Worm (Caenorhabditis elegans) whole organism, early embryonic: ENCODE results near the gene pqn-18.
A peak's percentile ranks its signal among the peaks of the same experiment; 100 is the strongest.

ENCODE experiments used
- B0310.2 ChIP-seq: sonication (generic microtip); optimal IDR thresholded peaks from 2 replicates; lab custom pipeline; 2016; ENCODE audit warnings: mild to moderate bottlenecking, missing genetic modification characterization, missing compliant biosample characterization
- F13C5.2 ChIP-seq: sonication (generic microtip); optimal IDR thresholded peaks from 2 replicates; lab custom pipeline; 2017; ENCODE audit warnings: mild to moderate bottlenecking, missing genetic modification characterization, inconsistent platforms, missing compliant biosample characterization
- aly-1 ChIP-seq: sonication (generic microtip); optimal IDR thresholded peaks from 2 replicates; lab custom pipeline; 2016; ENCODE audit warnings: missing genetic modification characterization, missing compliant biosample characterization
- ama-1 ChIP-seq: fragments of 150-350 bp; optimal IDR thresholded peaks from 2 replicates; lab custom pipeline; 2014
- ceh-13 ChIP-seq: fragments of 200-800 bp; sonication (Bioruptor generic); optimal IDR thresholded peaks from 2 replicates; lab custom pipeline; 2018; ENCODE audit warnings: mild to moderate bottlenecking, missing genetic modification characterization, missing compliant biosample characterization
- ceh-36 ChIP-seq: sonication (generic microtip); optimal IDR thresholded peaks from 2 replicates; lab custom pipeline; 2016; ENCODE audit warnings: missing genetic modification characterization, inconsistent platforms, missing compliant biosample characterization
- ets-7 ChIP-seq: sonication (generic microtip); optimal IDR thresholded peaks from 2 replicates; lab custom pipeline; 2016; ENCODE audit warnings: missing genotype, missing genetic modification characterization, missing compliant biosample characterization
- flt-1 ChIP-seq: fragments of 200-800 bp; sonication (Bioruptor generic); IDR thresholded peaks from 2 replicates; pipeline ENCODE4 v1.3.6; 2022; ENCODE audit warnings: missing genetic modification characterization, missing compliant biosample characterization
- hmbx-1 ChIP-seq: sonication (generic microtip); optimal IDR thresholded peaks from 2 replicates; lab custom pipeline; 2016; ENCODE audit warnings: mild to moderate bottlenecking, missing genetic modification characterization, missing compliant biosample characterization
- hmg-4 ChIP-seq: fragments of 200-800 bp; sonication (Bioruptor generic); optimal IDR thresholded peaks from 2 replicates; lab custom pipeline; 2018; ENCODE audit warnings: mild to moderate bottlenecking, missing genetic modification characterization, missing compliant biosample characterization
- hnd-1 ChIP-seq: sonication (generic microtip); optimal IDR thresholded peaks from 2 replicates; lab custom pipeline; 2016; ENCODE audit warnings: missing genetic modification characterization, missing compliant biosample characterization
- pes-1 ChIP-seq: fragments of 200-800 bp; sonication (Bioruptor generic); IDR thresholded peaks from 2 replicates; pipeline ENCODE4 v1.3.6; 2022; ENCODE audit warnings: missing genetic modification reagents, missing genetic modification characterization, missing compliant biosample characterization
- scrt-1 ChIP-seq: fragments of 200-800 bp; sonication (Bioruptor generic); IDR thresholded peaks from 2 replicates; pipeline ENCODE4 v1.3.6; 2022; ENCODE audit warnings: missing genetic modification characterization, missing compliant biosample characterization
- sea-1 ChIP-seq: fragments of 200-800 bp; sonication (Bioruptor generic); conservative IDR thresholded peaks from 2 replicates; pipeline ENCODE4 v1.3.6; 2022; ENCODE audit warnings: missing genetic modification characterization, missing compliant biosample characterization
- tbx-11 ChIP-seq: fragments of 200-800 bp; sonication (Bioruptor generic); IDR thresholded peaks from 2 replicates; pipeline ENCODE4 v1.3.6; 2022; ENCODE audit warnings: missing genetic modification characterization, missing compliant biosample characterization
- tbx-37 ChIP-seq: fragments of 200-800 bp; sonication (Bioruptor generic); conservative IDR thresholded peaks from 2 replicates; pipeline ENCODE4 v1.3.6; 2022; ENCODE audit warnings: missing genetic modification reagents, missing genetic modification characterization, missing compliant biosample characterization
- tra-4 ChIP-seq: sonication (generic microtip); optimal IDR thresholded peaks from 2 replicates; lab custom pipeline; 2017; ENCODE audit warnings: missing genetic modification characterization, missing compliant biosample characterization

pqn-18 gene

ce11 chrX:12912435-12912834 is 4.8 kb downstream of the pqn-18 start:
- TF ChIP-seq tbx-11 (GFP tag; lab: Robert Waterston, UW) (no peak), hmg-4 (GFP tag; lab: Kevin White, UChicago) (no peak), ets-7 (tag; lab: Kevin White, UChicago) (no peak), scrt-1 (GFP tag; lab: Robert Waterston, UW) (no peak), sea-1 (GFP tag; lab: Robert Waterston, UW) (no peak)

DNA sequence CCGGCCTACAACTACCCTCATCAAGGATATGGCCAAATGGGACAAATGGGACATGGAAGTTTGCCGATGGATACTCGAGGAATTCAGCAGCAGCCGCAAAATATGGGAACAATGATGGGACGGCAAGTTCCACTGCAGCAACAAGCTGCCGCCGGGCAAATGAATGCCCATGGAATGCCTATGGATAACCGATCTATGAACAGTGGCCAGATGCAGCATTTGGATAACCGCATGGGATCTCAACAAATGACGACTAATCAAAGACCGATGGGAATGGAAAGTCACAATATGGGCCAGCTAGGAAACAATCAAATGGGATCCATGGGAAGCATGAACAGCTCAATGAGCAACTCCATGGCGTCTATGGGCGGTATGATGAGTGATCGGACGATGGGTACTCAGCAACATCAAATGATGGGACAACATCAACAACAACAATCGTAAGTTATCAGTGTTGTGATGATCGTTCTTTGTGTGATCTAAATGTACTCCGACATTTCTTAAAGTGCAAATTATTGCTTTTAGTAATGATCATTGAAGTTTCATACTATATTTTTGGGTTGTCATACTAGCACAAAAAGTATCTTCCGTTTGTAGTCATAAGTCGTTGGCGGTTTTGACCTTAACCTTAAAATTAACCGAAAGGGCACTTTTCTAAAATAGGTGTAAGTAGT is 5.9 kb downstream of the pqn-18 start:
- TF ChIP-seq ets-7 (tag; lab: Kevin White, UChicago) (no peak), tbx-37 (GFP tag; lab: Robert Waterston, UW) (no peak), sea-1 (GFP tag; lab: Robert Waterston, UW) (0 out of 2 replicates have a peak, but pooled peaks have one; percentile 37), pes-1 (GFP tag; lab: Robert Waterston, UW) (no peak), B0310.2 (tag; lab: Kevin White, UChicago) (no peak), hnd-1 (tag; lab: Kevin White, UChicago) (no peak), flt-1 (GFP tag; lab: Robert Waterston, UW) (no peak)

DNA sequence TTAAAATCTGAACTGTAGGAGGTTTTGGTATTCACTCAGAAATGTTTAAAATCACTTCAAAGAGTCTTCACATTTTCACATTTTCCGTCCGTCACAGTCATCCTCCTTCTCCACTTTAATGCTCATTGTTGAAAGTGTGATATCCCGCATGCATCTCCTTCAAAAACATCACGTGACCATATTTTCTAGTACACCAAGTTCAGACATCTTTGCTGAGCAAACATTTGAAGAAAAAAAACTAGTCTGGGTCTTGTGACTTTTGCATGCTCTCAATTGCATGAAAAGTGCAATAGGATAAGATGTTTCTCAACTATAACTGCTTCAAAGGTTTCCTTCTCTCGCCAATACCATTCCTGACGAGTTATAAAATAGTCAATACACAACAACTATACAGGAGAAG is 6.6 kb downstream of the pqn-18 start:
- TF ChIP-seq B0310.2 (tag; lab: Kevin White, UChicago) (no peak), flt-1 (GFP tag; lab: Robert Waterston, UW) (no peak), hnd-1 (tag; lab: Kevin White, UChicago) (no peak), scrt-1 (GFP tag; lab: Robert Waterston, UW) (no peak), F13C5.2 (tag; lab: Kevin White, UChicago) (no peak), hmg-4 (GFP tag; lab: Kevin White, UChicago) (no peak), tbx-11 (GFP tag; lab: Robert Waterston, UW) (no peak), hmbx-1 (no peak), ceh-36 (tag; lab: Kevin White, UChicago) (no peak), pes-1 (GFP tag; lab: Robert Waterston, UW) (no peak), ama-1 (lab: Kevin White, UChicago) (no peak), tra-4 (tag; lab: Kevin White, UChicago) (no peak), ceh-13 (GFP tag; lab: Kevin White, UChicago) (no peak)

ce11 chrX:12915058-12915457 is 7.4 kb downstream of the pqn-18 start:
- TF ChIP-seq ceh-36 (tag; lab: Kevin White, UChicago) (no peak), hmg-4 (GFP tag; lab: Kevin White, UChicago) (no peak), pes-1 (GFP tag; lab: Robert Waterston, UW) (no peak), tra-4 (tag; lab: Kevin White, UChicago) (no peak), tbx-11 (GFP tag; lab: Robert Waterston, UW) (no peak), F13C5.2 (tag; lab: Kevin White, UChicago) (no peak), ama-1 (lab: Kevin White, UChicago) (no peak), tbx-37 (GFP tag; lab: Robert Waterston, UW) (no peak), ceh-13 (GFP tag; lab: Kevin White, UChicago) (no peak)

ce11 chrX:12915693-12916092 is 8.1 kb downstream of the pqn-18 start:
- no peak for TF ChIP-seq flt-1 (GFP tag; lab: Robert Waterston, UW)
- TF ChIP-seq ama-1 (lab: Kevin White, UChicago): no peak
- TF ChIP-seq aly-1: no peak
- TF ChIP-seq ets-7 (tag; lab: Kevin White, UChicago): no peak
- TF ChIP-seq B0310.2 (tag; lab: Kevin White, UChicago): no peak
- no peak for TF ChIP-seq tbx-37 (GFP tag; lab: Robert Waterston, UW)
- TF ChIP-seq hmg-4 (GFP tag; lab: Kevin White, UChicago): no peak
- TF ChIP-seq hmbx-1: no peak
- TF ChIP-seq tbx-11 (GFP tag; lab: Robert Waterston, UW): no peak
- TF ChIP-seq tra-4 (tag; lab: Kevin White, UChicago): no peak
- TF ChIP-seq sea-1 (GFP tag; lab: Robert Waterston, UW): no peak
- no peak for TF ChIP-seq ceh-13 (GFP tag; lab: Kevin White, UChicago)
- TF ChIP-seq pes-1 (GFP tag; lab: Robert Waterston, UW): no peak
- no peak for TF ChIP-seq scrt-1 (GFP tag; lab: Robert Waterston, UW)
- TF ChIP-seq ceh-36 (tag; lab: Kevin White, UChicago): no peak
- no peak for TF ChIP-seq hnd-1 (tag; lab: Kevin White, UChicago)
- TF ChIP-seq F13C5.2 (tag; lab: Kevin White, UChicago): no peak

DNA sequence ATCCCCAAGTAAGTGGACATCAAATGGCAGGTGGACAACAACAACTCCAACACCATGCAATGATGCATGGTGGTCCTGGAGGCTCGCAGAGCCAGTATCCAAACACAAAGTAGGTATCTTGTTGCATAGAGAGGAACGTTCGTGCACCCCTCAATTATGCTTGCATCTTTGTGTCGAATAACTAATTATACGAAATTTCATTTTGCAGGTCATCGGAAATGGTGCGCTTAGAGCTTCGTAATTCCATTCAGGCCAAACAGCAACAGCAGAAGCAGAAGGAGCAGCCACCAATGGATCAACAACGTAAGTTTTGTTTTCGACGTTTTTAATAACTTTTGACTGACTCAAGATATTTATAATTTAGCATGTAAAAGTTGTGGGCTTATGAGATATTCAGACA is 8.8 kb downstream of the pqn-18 start:
- TF ChIP-seq tra-4 (tag; lab: Kevin White, UChicago) (no peak), sea-1 (GFP tag; lab: Robert Waterston, UW) (no peak), B0310.2 (tag; lab: Kevin White, UChicago) (no peak)

ce11 chrX:12918454-12918853 is 10.8 kb downstream of the pqn-18 start:
- TF ChIP-seq ets-7 (tag; lab: Kevin White, UChicago): no peak
- no peak for TF ChIP-seq ceh-13 (GFP tag; lab: Kevin White, UChicago)
- TF ChIP-seq F13C5.2 (tag; lab: Kevin White, UChicago): no peak
- TF ChIP-seq pes-1 (GFP tag; lab: Robert Waterston, UW): no peak
- no peak for TF ChIP-seq tbx-37 (GFP tag; lab: Robert Waterston, UW)
- no peak for TF ChIP-seq ama-1 (lab: Kevin White, UChicago)
- TF ChIP-seq hmg-4 (GFP tag; lab: Kevin White, UChicago): no peak
- TF ChIP-seq tbx-11 (GFP tag; lab: Robert Waterston, UW): no peak
- no peak for TF ChIP-seq scrt-1 (GFP tag; lab: Robert Waterston, UW)
- no peak for TF ChIP-seq sea-1 (GFP tag; lab: Robert Waterston, UW)
- TF ChIP-seq tra-4 (tag; lab: Kevin White, UChicago): no peak
- TF ChIP-seq flt-1 (GFP tag; lab: Robert Waterston, UW): no peak
- no peak for TF ChIP-seq B0310.2 (tag; lab: Kevin White, UChicago)
- no peak for TF ChIP-seq ceh-36 (tag; lab: Kevin White, UChicago)
- no peak for TF ChIP-seq hnd-1 (tag; lab: Kevin White, UChicago)
- TF ChIP-seq hmbx-1: no peak
